Worm (Caenorhabditis elegans): Measurements from ENCODE around the gene F53H1.4.

ce11 chrIV:1274583-1274982 is 35.4 kb upstream of the F53H1.4 start, which contains the start of gene C09E9.1:
- TF ChIP-seq dao-5 (tag; optimal IDR thresholded peaks at IDR 0.05) = no peak
- no peak for TF ChIP-seq him-1 (tag; optimal IDR thresholded peaks at IDR 0.05)
